Worm (Caenorhabditis elegans) whole organism, L2 larva: Measurements from ENCODE around the gene nspc-1.

Source experiments
- C34F6.9 ChIP-seq: fragments of 150-350 bp; optimal IDR thresholded peaks from 2 replicates; lab custom pipeline; 2014; ENCODE audit warnings: missing biosample characterization, missing genetic modification characterization
- F13H6.1 ChIP-seq: sonication (generic microtip); optimal IDR thresholded peaks from 2 replicates; lab custom pipeline; 2016; ENCODE audit warnings: missing genetic modification characterization, missing compliant biosample characterization
- mdl-1 ChIP-seq, 2 experiments: fragments of 150-350 bp in 1 of 2; sonication (generic microtip) in 1 of 2; optimal IDR thresholded peaks; 2 replicates each; lab custom pipeline; 2017; ENCODE audit warnings: missing biosample characterization in 2 of 2, missing genetic modification characterization in 2 of 2
- nhr-21 ChIP-seq: fragments of 150-350 bp; optimal IDR thresholded peaks from 2 replicates; lab custom pipeline; 2014; ENCODE audit warnings: missing biosample characterization, missing genetic modification characterization

nspc-1 gene

ce11 chrX:8485392-8485791 lies 49.5 kb downstream of the nspc-1 start:
- TF ChIP-seq C34F6.9 (no peak), mdl-1 (tag; optimal IDR thresholded peaks at IDR 0.05; lab: Kevin White, UChicago) (no peak), nhr-21 (tag; lab: Kevin White, UChicago) (peak; percentile 63), F13H6.1 (tag; lab: Kevin White, UChicago) (no peak)
- TF ChIP-seq, all 48 proteins: peak for 1
